Worm (Caenorhabditis elegans): Measurements from ENCODE around the gene F20D6.2.

The F20D6.2 gene

DNA sequence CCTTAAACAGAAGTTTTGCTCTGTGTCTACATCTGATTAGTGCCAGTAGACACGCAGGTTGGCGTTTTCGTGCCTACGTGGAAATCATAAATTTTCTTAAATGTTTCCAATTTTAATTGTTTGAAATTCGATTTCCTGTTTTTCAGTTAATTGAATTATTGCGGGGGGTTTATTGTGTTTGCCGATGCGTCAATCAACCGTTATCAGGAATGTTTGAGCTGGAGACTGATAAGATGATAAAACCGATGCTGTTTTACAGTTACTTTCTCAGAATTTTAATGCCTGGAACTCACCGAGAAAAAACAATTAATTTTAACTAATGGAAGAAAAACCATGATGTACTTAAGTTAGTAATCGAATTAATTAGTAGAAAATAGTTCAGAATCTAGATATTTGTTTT lies 31.3 kb downstream of the F20D6.2 start:
- TF ChIP-seq dve-1 (tag; optimal IDR thresholded peaks at IDR 0.05; ENCODE audit: insufficient read depth), result peak; percentile 45
- no peak for TF ChIP-seq unc-62 (GFP tag; optimal IDR thresholded peaks at IDR 0.05 in 1 of 2)
- no peak for TF ChIP-seq unc-62 (tag; optimal IDR thresholded peaks at IDR 0.05)
- no peak for TF ChIP-seq lin-29 (GFP tag; IDR thresholded peaks at IDR 0.05)
- no peak for TF ChIP-seq vab-7 (GFP tag; IDR thresholded peaks at IDR 0.05)
- TF ChIP-seq tag-97 (GFP tag; IDR thresholded peaks at IDR 0.05), result no peak
- TF ChIP-seq egl-27 (tag; optimal IDR thresholded peaks at IDR 0.05), result no peak
- TF ChIP-seq nhr-10 (tag; optimal IDR thresholded peaks at IDR 0.05), result no peak
- no peak for TF ChIP-seq ZK546.5 (tag; optimal IDR thresholded peaks at IDR 0.05)
- peak; percentile 66 for TF ChIP-seq pqm-1 (tag; optimal IDR thresholded peaks at IDR 0.05)
- no peak for TF ChIP-seq cey-2 (tag; optimal IDR thresholded peaks at IDR 0.05; ENCODE audit: borderline replicate concordance, insufficient read depth)
- TF ChIP-seq mep-1 (tag; optimal IDR thresholded peaks at IDR 0.05), result no peak
- TF ChIP-seq dmd-6 (GFP tag; IDR thresholded peaks at IDR 0.05), result peak; percentile 81
- no peak for TF ChIP-seq ceh-62 (tag; optimal IDR thresholded peaks at IDR 0.05)
- TF ChIP-seq tra-1 (GFP tag; IDR thresholded peaks at IDR 0.05), result peak; percentile 53; the same call in 1 of the 2 replicates
- TF ChIP-seq madf-5 (GFP tag; IDR thresholded peaks at IDR 0.05), result no peak
- no peak for TF ChIP-seq F49E8.2 (tag; optimal IDR thresholded peaks at IDR 0.05; ENCODE audit: borderline replicate concordance)
- no peak for TF ChIP-seq F37D6.2 (tag; optimal IDR thresholded peaks at IDR 0.05)
- peak; percentile 63 for TF ChIP-seq hlh-11 (tag; optimal IDR thresholded peaks at IDR 0.05)
- TF ChIP-seq spr-3 (GFP tag; optimal IDR thresholded peaks at IDR 0.05), result no peak
- peak; percentile 77 for TF ChIP-seq php-3 (GFP tag; IDR thresholded peaks at IDR 0.05)
- TF ChIP-seq hif-1 (tag; optimal IDR thresholded peaks at IDR 0.05), result peak in 1 of 2 experiments; percentile 23
- TF ChIP-seq mdl-1 (tag; optimal IDR thresholded peaks at IDR 0.05), result no peak
- TF ChIP-seq ZK337.2 (GFP tag; IDR thresholded peaks at IDR 0.05), result no peak
- no peak for TF ChIP-seq duxl-1 (tag; optimal IDR thresholded peaks at IDR 0.05; ENCODE audit: poor library complexity)
- no peak for TF ChIP-seq egl-43 (GFP tag; IDR thresholded peaks at IDR 0.05)
- TF ChIP-seq nhr-28 (tag; optimal IDR thresholded peaks at IDR 0.05), result peak; percentile 25
- TF ChIP-seq lsy-2 (tag; optimal IDR thresholded peaks at IDR 0.05), result no peak
- TF ChIP-seq daf-16 (GFP tag; optimal IDR thresholded peaks at IDR 0.05), result no peak
- TF ChIP-seq daf-16 (tag; optimal IDR thresholded peaks at IDR 0.05), result peak; percentile 60
- TF ChIP-seq lin-1 (GFP tag; IDR thresholded peaks at IDR 0.05), result peak; percentile 53

DNA sequence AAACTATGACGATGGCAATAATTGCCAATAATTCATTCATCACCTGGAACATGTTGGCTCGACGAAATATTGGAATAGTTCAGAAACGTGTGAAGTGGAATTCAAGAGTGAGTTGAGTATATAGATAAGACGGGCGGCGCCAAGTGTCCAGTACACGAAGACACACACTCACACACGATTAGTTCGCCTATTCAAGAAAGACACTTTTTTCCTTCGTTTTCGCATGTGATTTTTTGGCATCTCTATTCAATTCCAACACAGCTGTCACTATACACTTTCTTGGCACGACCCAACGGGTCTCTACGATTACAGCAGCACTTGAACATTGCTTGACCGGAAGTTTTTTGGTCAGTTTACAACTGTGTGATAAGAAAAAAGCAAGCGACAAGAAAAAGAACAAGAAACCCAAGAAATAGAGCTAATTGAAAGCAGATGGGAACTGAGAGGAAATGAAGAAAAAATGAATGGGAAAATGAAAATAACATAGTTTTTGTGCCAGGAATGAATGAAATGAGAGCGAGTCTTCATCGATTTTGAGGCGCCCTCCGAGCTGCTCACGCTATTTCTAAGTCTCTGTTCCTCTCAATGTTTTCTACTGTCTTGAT lies 31.9 kb downstream of the F20D6.2 start, which contains the start of gene K07C11.8:
TSS of gene K07C11.8 (minus strand) at position 224 of the 605 bp plus-strand sequence.
- TF ChIP-seq dmd-6 (GFP tag; IDR thresholded peaks at IDR 0.05) (peak; percentile 78), vab-7 (GFP tag; IDR thresholded peaks at IDR 0.05) (no peak), mdt-29 (GFP tag; IDR thresholded peaks at IDR 0.05) (peak; percentile 23; the same call in 1 of the 2 replicates), hmg-1.1 (GFP tag; IDR thresholded peaks at IDR 0.05) (no peak), egl-43 (GFP tag; IDR thresholded peaks at IDR 0.05) (no peak), hlh-11 (tag; optimal IDR thresholded peaks at IDR 0.05) (peak; percentile 71), dmd-8 (GFP tag; IDR thresholded peaks at IDR 0.05) (no peak), ceh-28 (tag; optimal IDR thresholded peaks at IDR 0.05) (no peak), mes-2 (tag; optimal IDR thresholded peaks at IDR 0.05; ENCODE audit: poor library complexity, severe bottlenecking) (no peak), lin-1 (GFP tag; IDR thresholded peaks at IDR 0.05) (peak; percentile 14; the same call in 1 of the 2 replicates), mdl-1 (tag; optimal IDR thresholded peaks at IDR 0.05) (no peak), nhr-28 (tag; optimal IDR thresholded peaks at IDR 0.05) (peak; percentile 50), fkh-10 (GFP tag; optimal IDR thresholded peaks at IDR 0.05) (peak; percentile 23), aha-1 (tag) (peak; percentile 44), ztf-11 (tag; optimal IDR thresholded peaks at IDR 0.05) (no peak), daf-19 (GFP tag; conservative IDR thresholded peaks at IDR 0.05) (no peak), T20F7.1 (GFP tag; optimal IDR thresholded peaks at IDR 0.05) (no peak), cey-2 (tag; optimal IDR thresholded peaks at IDR 0.05; ENCODE audit: borderline replicate concordance, insufficient read depth) (no peak), Y48G9A.11 (GFP tag; IDR thresholded peaks at IDR 0.05) (no peak), nhr-111 (GFP tag; optimal IDR thresholded peaks at IDR 0.05) (no peak), ctbp-1 (GFP tag; IDR thresholded peaks at IDR 0.05) (no peak), php-3 (GFP tag; IDR thresholded peaks at IDR 0.05) (no peak), mxl-3 (GFP tag; optimal IDR thresholded peaks at IDR 0.05) (peak; percentile 34), tra-1 (GFP tag; IDR thresholded peaks at IDR 0.05) (peak; percentile 32; the same call in 1 of the 2 replicates), mxl-2 (GFP tag; conservative IDR thresholded peaks at IDR 0.05) (no peak), daf-16 (GFP tag; optimal IDR thresholded peaks at IDR 0.05) (no peak), daf-16 (tag; optimal IDR thresholded peaks at IDR 0.05) (peak; percentile 10), saeg-2 (GFP tag; IDR thresholded peaks at IDR 0.05) (no peak), F10B5.3 (tag; optimal IDR thresholded peaks at IDR 0.05) (no peak)
